Fruit fly (Drosophila melanogaster) whole organism, adult: Measurements from ENCODE around the gene ProtA.

Source experiments
- CG1620 ChIP-seq: fragments of 200-800 bp; sonication (Bioruptor generic); optimal IDR thresholded peaks from 2 replicates; lab custom pipeline; 2016; ENCODE audit warnings: missing biosample characterization, missing genetic modification characterization
- Crg-1 ChIP-seq: fragments of 200-800 bp; sonication (Bioruptor generic); optimal IDR thresholded peaks from 2 replicates; lab custom pipeline; 2016; ENCODE audit warnings: missing biosample characterization, missing genetic modification characterization

Gene ProtA

DNA sequence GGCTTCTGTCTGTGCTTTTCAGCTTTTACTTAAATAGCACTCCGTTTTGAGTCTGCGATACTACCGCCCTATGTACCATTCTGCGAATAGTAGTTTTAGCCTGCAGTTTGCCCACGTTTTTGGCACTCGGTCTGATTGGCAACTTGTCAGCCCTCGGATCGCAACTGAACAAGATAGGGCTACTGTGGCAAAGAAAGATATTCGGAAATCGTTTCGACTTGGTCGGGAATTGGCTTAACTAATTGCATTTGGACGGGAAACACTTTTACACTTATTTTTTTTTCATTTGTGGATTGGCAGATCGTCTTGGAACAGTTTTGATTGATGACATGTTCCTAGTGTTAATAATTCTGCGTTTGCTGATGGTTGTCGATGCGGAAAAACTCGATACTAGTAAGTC is 39.4 kb downstream of the ProtA start, which contains the start of gene CG42682:
CG42682 (plus strand) TSS at position 301 of the 400 bp plus-strand sequence.
- no peak for TF ChIP-seq Crg-1 (GFP tag; lab: Kevin White, UChicago)
- TF ChIP-seq CG1620 = no peak
